Fruit fly (Drosophila melanogaster): ENCODE data around the gene CG5199.

CG5199 gene

DNA sequence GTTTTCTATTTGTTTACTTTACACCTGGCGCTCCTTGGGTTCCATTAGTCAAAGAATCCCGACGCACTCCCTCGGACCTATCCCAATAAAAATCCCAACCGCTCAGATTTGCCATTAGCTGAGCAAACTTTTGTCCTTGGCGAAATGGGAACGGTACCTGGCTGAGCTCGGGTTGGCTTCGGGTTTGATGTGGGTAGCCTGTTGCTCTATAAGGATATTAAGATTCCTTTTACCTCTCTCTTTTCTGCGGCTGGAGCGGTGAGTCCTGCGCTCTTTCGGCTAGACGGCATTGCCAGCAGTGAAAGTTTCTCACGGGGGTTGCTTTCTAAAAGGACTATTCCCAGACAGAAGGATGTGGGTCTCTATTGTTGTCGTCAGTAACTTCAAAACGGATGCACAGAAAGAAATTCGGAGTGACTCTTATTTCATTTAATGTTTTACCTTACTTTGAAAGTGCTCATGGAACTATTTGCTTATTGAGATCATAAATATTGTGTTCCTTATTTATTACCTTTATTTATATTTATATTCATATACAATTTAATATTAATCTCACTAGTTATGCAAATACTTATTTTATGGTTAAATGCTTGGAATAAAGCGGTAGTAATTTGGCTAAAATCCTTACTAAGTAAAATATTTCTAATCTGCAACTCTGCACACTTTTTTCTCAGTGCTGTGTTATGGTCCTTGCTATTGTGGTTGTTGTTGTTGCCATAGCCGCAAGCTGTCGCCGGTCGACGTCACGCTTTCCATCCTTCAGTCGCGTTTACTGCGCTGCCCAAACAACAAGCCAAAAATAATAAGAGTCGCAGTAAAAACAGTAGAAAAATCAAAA is 10.8 kb downstream of the CG5199 start, which contains the start of gene CG5910 (continued):
- TF ChIP-seq Asciz (GFP tag; optimal IDR thresholded peaks at IDR 0.05), result peak; percentile 78
- peak; percentile 83 for TF ChIP-seq CG7357 (GFP tag; IDR thresholded peaks at IDR 0.05)
- TF ChIP-seq sens-2 (GFP tag; IDR thresholded peaks at IDR 0.05), result peak; percentile 56
- TF ChIP-seq schlank (tag; optimal IDR thresholded peaks at IDR 0.05), result peak; percentile 32
- peak; percentile 78 for TF ChIP-seq Chrac-16 (GFP tag; optimal IDR thresholded peaks at IDR 0.05)
- no peak for TF ChIP-seq inv (GFP tag; IDR thresholded peaks at IDR 0.05; ENCODE audit: partially characterized antibody)
- TF ChIP-seq CG14014 (GFP tag; IDR thresholded peaks at IDR 0.05), result peak; percentile 75
- TF ChIP-seq Scr (GFP tag; IDR thresholded peaks at IDR 0.05; ENCODE audit: partially characterized antibody), result no peak
- TF ChIP-seq CHES-1-like (GFP tag; optimal IDR thresholded peaks at IDR 0.05), result peak; percentile 23
- no peak for TF ChIP-seq Hmx (GFP tag; optimal IDR thresholded peaks at IDR 0.05)
- TF ChIP-seq CG18619 (GFP tag; optimal IDR thresholded peaks at IDR 0.05), result peak; percentile 93
- no peak; the same call in 1 of the 2 replicates for TF ChIP-seq onecut (GFP tag; IDR thresholded peaks at IDR 0.05)
- no peak for TF ChIP-seq cas (GFP tag; IDR thresholded peaks at IDR 0.05)
- TF ChIP-seq CG2120 (GFP tag; optimal IDR thresholded peaks at IDR 0.05), result peak; percentile 72
- TF ChIP-seq Max (GFP tag; optimal IDR thresholded peaks at IDR 0.05), result peak; percentile 77
- TF ChIP-seq CG6254 (GFP tag; optimal IDR thresholded peaks at IDR 0.05), result peak; percentile 87
- TF ChIP-seq CG1529 (GFP tag; optimal IDR thresholded peaks at IDR 0.05), result peak; percentile 68
- no peak for TF ChIP-seq CG1647 (GFP tag; optimal IDR thresholded peaks at IDR 0.05)
- peak; percentile 87 for TF ChIP-seq zf30C (GFP tag; optimal IDR thresholded peaks at IDR 0.05)
- TF ChIP-seq Lhr (GFP tag; optimal IDR thresholded peaks at IDR 0.05), result peak; percentile 48
- peak; percentile 70 for TF ChIP-seq E2f1 (GFP tag; IDR thresholded peaks at IDR 0.05)
- TF ChIP-seq CG9932 (GFP tag; IDR thresholded peaks at IDR 0.05), result peak; percentile 65
- TF ChIP-seq knrl (GFP tag; IDR thresholded peaks at IDR 0.05; ENCODE audit: partially characterized antibody), result no peak
- TF ChIP-seq fru (optimal IDR thresholded peaks at IDR 0.05), result no peak
- TF ChIP-seq zen (tag; optimal IDR thresholded peaks at IDR 0.05), result peak; percentile 84
- no peak for TF ChIP-seq grn (GFP tag; optimal IDR thresholded peaks at IDR 0.05)
- TF ChIP-seq Lim3 (GFP tag; IDR thresholded peaks at IDR 0.05), result 0 out of 2 replicates have a peak, but pooled peaks have one; percentile 19
- peak; percentile 54; the same call in 1 of the 3 replicates for TF ChIP-seq CG14050 (GFP tag; IDR thresholded peaks at IDR 0.05)
- peak; percentile 89 for TF ChIP-seq CG6854 (GFP tag; optimal IDR thresholded peaks at IDR 0.05)
- peak; percentile 80 for TF ChIP-seq Nf-YC (tag; optimal IDR thresholded peaks at IDR 0.05)
- TF ChIP-seq Hand (GFP tag; optimal IDR thresholded peaks at IDR 0.05), result peak; percentile 90
- TF ChIP-seq crc (GFP tag; optimal IDR thresholded peaks at IDR 0.05), result no peak
- TF ChIP-seq Rfx (GFP tag; IDR thresholded peaks at IDR 0.05), result peak; percentile 75
- TF ChIP-seq Usf (GFP tag; optimal IDR thresholded peaks at IDR 0.05), result peak; percentile 70
- peak; percentile 81 for TF ChIP-seq CG16815 (GFP tag; optimal IDR thresholded peaks at IDR 0.05)
- peak; percentile 72 for TF ChIP-seq klu (GFP tag; IDR thresholded peaks at IDR 0.05)
- TF ChIP-seq Pdp1 (GFP tag; optimal IDR thresholded peaks at IDR 0.05), result peak; percentile 3 to 35
- TF ChIP-seq chif (GFP tag; optimal IDR thresholded peaks at IDR 0.05), result peak in 1 of 2 experiments; percentile 3
- peak; percentile 83 for TF ChIP-seq Ptx1 (GFP tag; IDR thresholded peaks at IDR 0.05)
- TF ChIP-seq rib (GFP tag; IDR thresholded peaks at IDR 0.05), result peak; percentile 60
- TF ChIP-seq sqz (GFP tag; optimal IDR thresholded peaks at IDR 0.05), result no peak
- no peak for TF ChIP-seq gcm2 (GFP tag; optimal IDR thresholded peaks at IDR 0.05)
- TF ChIP-seq CG9797 (GFP tag; optimal IDR thresholded peaks at IDR 0.05), result no peak
- TF ChIP-seq wor (GFP tag; IDR thresholded peaks at IDR 0.05), result peak; percentile 72
- peak; percentile 54 for TF ChIP-seq CG2116 (GFP tag; optimal IDR thresholded peaks at IDR 0.05)
- TF ChIP-seq CG11723 (GFP tag; optimal IDR thresholded peaks at IDR 0.05), result peak; percentile 71
- peak; percentile 50; the same call in 1 of the 2 replicates for TF ChIP-seq CG17612 (GFP tag; IDR thresholded peaks at IDR 0.05)
- TF ChIP-seq CG1233 (GFP tag; optimal IDR thresholded peaks at IDR 0.05), result peak; percentile 89
- TF ChIP-seq run (tag; optimal IDR thresholded peaks at IDR 0.05), result peak; percentile 84
